Fruit fly (Drosophila melanogaster): ENCODE measurements around the gene CG31128.
A peak's percentile ranks its signal among the peaks of the same experiment; 100 is the strongest.

Gene CG31128

dm6 chr3R:24518150-24518580, 49.0 kb downstream of the CG31128 start, which contains the start of gene Pp1alpha-96A (continued):
- peak; percentile 87 for TF ChIP-seq tna (GFP tag; IDR thresholded peaks at IDR 0.05; ENCODE audit: partially characterized antibody)
- TF ChIP-seq Dfd (GFP tag; optimal IDR thresholded peaks at IDR 0.05) = no peak
- TF ChIP-seq PHDP (tag; optimal IDR thresholded peaks at IDR 0.05) = no peak
- peak; percentile 63; the same call in 2 of the 3 replicates for TF ChIP-seq mld (GFP tag; IDR thresholded peaks at IDR 0.05; ENCODE audit: partially characterized antibody)
- peak; percentile 78 for TF ChIP-seq Doc3 (GFP tag; IDR thresholded peaks at IDR 0.05; ENCODE audit: partially characterized antibody)
- peak; percentile 27 for TF ChIP-seq Bteb2 (GFP tag; optimal IDR thresholded peaks at IDR 0.05)
- TF ChIP-seq ewg (GFP tag; optimal IDR thresholded peaks at IDR 0.05) = peak; percentile 83
- no peak for TF ChIP-seq CG17612 (GFP tag; IDR thresholded peaks at IDR 0.05)
- TF ChIP-seq Bgb (GFP tag; IDR thresholded peaks at IDR 0.05; ENCODE audit: partially characterized antibody) = peak; percentile 92
- peak; percentile 24 for TF ChIP-seq HmgZ (tag; optimal IDR thresholded peaks at IDR 0.05)
- no peak for TF ChIP-seq sisA (GFP tag; IDR thresholded peaks at IDR 0.05)
- TF ChIP-seq HmgD (GFP tag; optimal IDR thresholded peaks at IDR 0.05) = peak; percentile 11
- TF ChIP-seq Pdp1 (GFP tag; optimal IDR thresholded peaks at IDR 0.05) = peak in 1 of 2 experiments; percentile 78
- no peak for TF ChIP-seq Atf3 (GFP tag; optimal IDR thresholded peaks at IDR 0.05)
- TF ChIP-seq Tbp (GFP tag; optimal IDR thresholded peaks at IDR 0.05) = no peak
- peak; percentile 24 for TF ChIP-seq phol (tag; optimal IDR thresholded peaks at IDR 0.05)
- no peak for TF ChIP-seq E2f1 (GFP tag; IDR thresholded peaks at IDR 0.05)
- TF ChIP-seq Spps (tag; optimal IDR thresholded peaks at IDR 0.05) = no peak
- peak; percentile 62; the same call in 1 of the 2 replicates for TF ChIP-seq nerfin-2 (GFP tag; IDR thresholded peaks at IDR 0.05; ENCODE audit: partially characterized antibody)
- peak; percentile 5 for TF ChIP-seq CG34376 (GFP tag; optimal IDR thresholded peaks at IDR 0.05)
- TF ChIP-seq Myb (GFP tag; optimal IDR thresholded peaks at IDR 0.05) = peak; percentile 53
- no peak for TF ChIP-seq B-H2 (GFP tag; optimal IDR thresholded peaks at IDR 0.05)
- peak; percentile 35 for TF ChIP-seq CG2712 (tag; optimal IDR thresholded peaks at IDR 0.05)
- peak; percentile 86 for TF ChIP-seq Dll (GFP tag; IDR thresholded peaks at IDR 0.05; ENCODE audit: partially characterized antibody)
- TF ChIP-seq lola (GFP tag; optimal IDR thresholded peaks at IDR 0.05) = no peak
- no peak for TF ChIP-seq crol (GFP tag; IDR thresholded peaks at IDR 0.05)
- TF ChIP-seq CTCF (GFP tag; optimal IDR thresholded peaks at IDR 0.05) = peak; percentile 18
- peak; percentile 16 for TF ChIP-seq Hand (GFP tag; optimal IDR thresholded peaks at IDR 0.05)
- TF ChIP-seq CG10147 (GFP tag; optimal IDR thresholded peaks at IDR 0.05) = peak; percentile 13
- peak; percentile 49 for TF ChIP-seq Abd-B (GFP tag; optimal IDR thresholded peaks at IDR 0.05)
- TF ChIP-seq tap (tag; optimal IDR thresholded peaks at IDR 0.05) = no peak
- peak; percentile 59 for TF ChIP-seq CG9437 (GFP tag; optimal IDR thresholded peaks at IDR 0.05)
- no peak for TF ChIP-seq CG15011 (GFP tag; optimal IDR thresholded peaks at IDR 0.05)
- no peak for TF ChIP-seq h (optimal IDR thresholded peaks at IDR 0.05)
- peak; percentile 22 for TF ChIP-seq ERR (GFP tag; optimal IDR thresholded peaks at IDR 0.05)
- peak; percentile 6 for TF ChIP-seq CG4424 (GFP tag; optimal IDR thresholded peaks at IDR 0.05)
- TF ChIP-seq YL-1 (GFP tag; optimal IDR thresholded peaks at IDR 0.05) = peak; percentile 85
- peak; percentile 40 for TF ChIP-seq CG9932 (GFP tag; IDR thresholded peaks at IDR 0.05)
- TF ChIP-seq Opbp (GFP tag; IDR thresholded peaks at IDR 0.05; ENCODE audit: partially characterized antibody) = peak; percentile 93
- TF ChIP-seq CG30403 (GFP tag; optimal IDR thresholded peaks at IDR 0.05) = peak; percentile 19
- peak; percentile 16 for TF ChIP-seq CG33213 (GFP tag; optimal IDR thresholded peaks at IDR 0.05)
- TF ChIP-seq Rfx (GFP tag; IDR thresholded peaks at IDR 0.05) = peak; percentile 40; the same call in 1 of the 2 replicates
- peak; percentile 40; the same call in 1 of the 3 replicates for TF ChIP-seq zfh1 (GFP tag; IDR thresholded peaks at IDR 0.05)
- TF ChIP-seq Scr (GFP tag; IDR thresholded peaks at IDR 0.05; ENCODE audit: partially characterized antibody) = peak; percentile 86
- peak in 1 of 2 experiments; percentile 59 for TF ChIP-seq crp (GFP tag; optimal IDR thresholded peaks at IDR 0.05)
- peak; percentile 34 for TF ChIP-seq lilli (GFP tag; optimal IDR thresholded peaks at IDR 0.05)
- peak in 1 of 3 experiments; percentile 18 for TF ChIP-seq Stat92E (GFP tag; optimal IDR thresholded peaks at IDR 0.05)
- peak; percentile 15 for TF ChIP-seq CG3163 (GFP tag; optimal IDR thresholded peaks at IDR 0.05)
- TF ChIP-seq CG12391 (tag; optimal IDR thresholded peaks at IDR 0.05) = peak; percentile 23
- peak; percentile 21 for TF ChIP-seq CG9727 (GFP tag; optimal IDR thresholded peaks at IDR 0.05)

All from whole organism, embryonic.